Fruit fly (Drosophila melanogaster) whole organism, prepupa: ENCODE data around the gene CG13403.

Experiments used
- Blimp-1 ChIP-seq: fragments of 200-800 bp; sonication (Bioruptor generic); optimal IDR thresholded peaks from 3 replicates; lab custom pipeline; 2017; ENCODE audit warnings: missing biosample characterization, missing genetic modification characterization, mild to moderate bottlenecking, moderate library complexity, missing genetic modification reagents
- CG10631 ChIP-seq: fragments of 200-800 bp; sonication (Bioruptor generic); optimal IDR thresholded peaks from 2 replicates; lab custom pipeline; 2016; ENCODE audit warnings: missing biosample characterization, missing genetic modification characterization
- CG10669 ChIP-seq: fragments of 200-800 bp; sonication (Bioruptor generic); optimal IDR thresholded peaks from 3 replicates; lab custom pipeline; 2018; ENCODE audit warnings: missing biosample characterization, mild to moderate bottlenecking, missing genetic modification characterization, moderate library complexity
- CG11294 ChIP-seq: fragments of 200-800 bp; sonication (Bioruptor generic); IDR thresholded peaks from 2 replicates; pipeline ENCODE4 v1.3.6; 2022; ENCODE audit warnings: missing biosample characterization, missing genetic modification characterization
- CG11902 ChIP-seq: fragments of 200-800 bp; sonication (Bioruptor generic); optimal IDR thresholded peaks from 3 replicates; lab custom pipeline; 2016; ENCODE audit warnings: missing biosample characterization, missing genetic modification characterization
- CG15336 ChIP-seq: fragments of 200-800 bp; sonication (Bioruptor generic); IDR thresholded peaks from 2 replicates; pipeline ENCODE4 v1.3.6; 2022; ENCODE audit warnings: missing biosample characterization, missing genetic modification characterization
- CG1621 ChIP-seq: fragments of 200-800 bp; sonication (Bioruptor generic); optimal IDR thresholded peaks from 3 replicates; lab custom pipeline; 2018; ENCODE audit warnings: missing biosample characterization, mild to moderate bottlenecking, missing genetic modification characterization
- CG16779 ChIP-seq: fragments of 200-800 bp; sonication (Bioruptor generic); optimal IDR thresholded peaks from 3 replicates; lab custom pipeline; 2017; ENCODE audit warnings: missing biosample characterization, mild to moderate bottlenecking, missing genetic modification characterization
- CG32006 ChIP-seq: fragments of 200-800 bp; sonication (Bioruptor generic); optimal IDR thresholded peaks from 3 replicates; lab custom pipeline; 2017; ENCODE audit warnings: missing biosample characterization, mild to moderate bottlenecking, missing genetic modification characterization
- CG34406 ChIP-seq: fragments of 200-800 bp; sonication (Bioruptor generic); optimal IDR thresholded peaks from 3 replicates; lab custom pipeline; 2016; ENCODE audit warnings: missing biosample characterization, missing genetic modification characterization
- CG3919 ChIP-seq: fragments of 200-800 bp; sonication (Bioruptor generic); optimal IDR thresholded peaks from 3 replicates; lab custom pipeline; 2016; ENCODE audit warnings: missing biosample characterization, missing genetic modification characterization
- CG4318 ChIP-seq: fragments of 200-800 bp; sonication (Bioruptor generic); optimal IDR thresholded peaks from 3 replicates; lab custom pipeline; 2017; ENCODE audit warnings: missing biosample characterization, mild to moderate bottlenecking, missing genetic modification characterization
- CG6163 ChIP-seq: fragments of 200-800 bp; sonication (Bioruptor generic); IDR thresholded peaks from 3 replicates; pipeline ENCODE4 v1.3.6; 2022; ENCODE audit warnings: missing biosample characterization, missing genetic modification characterization
- CG6276 ChIP-seq: fragments of 200-800 bp; sonication (Bioruptor generic); optimal IDR thresholded peaks from 2 replicates; lab custom pipeline; 2017; ENCODE audit warnings: missing biosample characterization, mild to moderate bottlenecking, missing genetic modification characterization
- CG6792 ChIP-seq: fragments of 200-800 bp; sonication (Bioruptor generic); optimal IDR thresholded peaks from 3 replicates; lab custom pipeline; 2016; ENCODE audit warnings: missing biosample characterization, missing genetic modification characterization
- CG6808 ChIP-seq: fragments of 200-800 bp; sonication (Bioruptor generic); optimal IDR thresholded peaks from 3 replicates; lab custom pipeline; 2017; ENCODE audit warnings: missing biosample characterization, missing genetic modification characterization, mild to moderate bottlenecking, moderate library complexity, missing genetic modification reagents
- CG7368 ChIP-seq: fragments of 200-800 bp; sonication (Bioruptor generic); optimal IDR thresholded peaks from 3 replicates; lab custom pipeline; 2016; ENCODE audit warnings: missing biosample characterization, missing genetic modification characterization
- CG8119 ChIP-seq: fragments of 200-800 bp; sonication (Bioruptor generic); IDR thresholded peaks from 3 replicates; pipeline ENCODE4 v1.3.6; 2022; ENCODE audit warnings: missing biosample characterization, missing genetic modification characterization
- CG8319 ChIP-seq: fragments of 200-800 bp; sonication (Bioruptor generic); optimal IDR thresholded peaks from 3 replicates; lab custom pipeline; 2016; ENCODE audit warnings: missing biosample characterization, missing genetic modification characterization
- CG8632 ChIP-seq: fragments of 200-800 bp; sonication (Bioruptor generic); optimal IDR thresholded peaks from 3 replicates; lab custom pipeline; 2016; ENCODE audit warnings: missing biosample characterization, missing genetic modification characterization
- CG9139 ChIP-seq: fragments of 200-800 bp; sonication (Bioruptor generic); optimal IDR thresholded peaks from 3 replicates; lab custom pipeline; 2017; ENCODE audit warnings: missing biosample characterization, mild to moderate bottlenecking, missing genetic modification characterization
- Eip75B ChIP-seq: fragments of 200-800 bp; sonication (Bioruptor generic); optimal IDR thresholded peaks from 3 replicates; lab custom pipeline; 2016; ENCODE audit warnings: missing biosample characterization, missing genetic modification characterization
- Eip78C ChIP-seq: fragments of 200-800 bp; sonication (Bioruptor generic); peaks from one replicate; lab custom pipeline; 2016; ENCODE audit warnings: missing biosample characterization, missing genetic modification characterization
- Eip93F ChIP-seq: fragments of 200-800 bp; sonication (Bioruptor generic); optimal IDR thresholded peaks from 2 replicates; lab custom pipeline; 2016; ENCODE audit warnings: missing biosample characterization, mild to moderate bottlenecking, missing genetic modification characterization
- Ets21C ChIP-seq: fragments of 200-800 bp; sonication (Bioruptor generic); optimal IDR thresholded peaks from 3 replicates; lab custom pipeline; 2016; ENCODE audit warnings: missing biosample characterization, missing genetic modification characterization
- Hr38 ChIP-seq: sonication (Bioruptor generic); optimal IDR thresholded peaks from 2 replicates; lab custom pipeline; 2016; ENCODE audit warnings: missing biosample characterization, missing genetic modification characterization
- Hr39 ChIP-seq: fragments of 200-800 bp; sonication (Bioruptor generic); optimal IDR thresholded peaks from 2 replicates; lab custom pipeline; 2016; ENCODE audit warnings: missing biosample characterization, missing genetic modification characterization
- Hr4 ChIP-seq: fragments of 200-800 bp; sonication (Bioruptor generic); optimal IDR thresholded peaks from 3 replicates; lab custom pipeline; 2016; ENCODE audit warnings: missing biosample characterization, missing genetic modification characterization
- Lpt ChIP-seq: fragments of 200-800 bp; sonication (Bioruptor generic); optimal IDR thresholded peaks from 3 replicates; lab custom pipeline; 2016; ENCODE audit warnings: missing biosample characterization, missing genetic modification characterization
- Met ChIP-seq: fragments of 200-800 bp; sonication (Bioruptor generic); optimal IDR thresholded peaks from 3 replicates; lab custom pipeline; 2016; ENCODE audit warnings: missing biosample characterization, missing genetic modification characterization
- OdsH ChIP-seq: fragments of 200-800 bp; sonication (Bioruptor generic); optimal IDR thresholded peaks from 3 replicates; lab custom pipeline; 2016; ENCODE audit warnings: missing biosample characterization, missing genetic modification characterization
- Smox ChIP-seq: fragments of 200-800 bp; sonication (Bioruptor generic); optimal IDR thresholded peaks from 3 replicates; lab custom pipeline; 2016; ENCODE audit warnings: missing biosample characterization, missing genetic modification characterization
- Sox14 ChIP-seq: fragments of 200-800 bp; sonication (Bioruptor generic); optimal IDR thresholded peaks from 3 replicates; lab custom pipeline; 2016; ENCODE audit warnings: missing biosample characterization, missing genetic modification characterization
- acj6 ChIP-seq: fragments of 200-800 bp; sonication (Bioruptor generic); optimal IDR thresholded peaks from 3 replicates; lab custom pipeline; 2016; ENCODE audit warnings: missing biosample characterization, missing genetic modification characterization
- cyc ChIP-seq: fragments of 200-800 bp; sonication (Bioruptor generic); optimal IDR thresholded peaks from 3 replicates; lab custom pipeline; 2016; ENCODE audit warnings: missing biosample characterization, missing genetic modification characterization
- dsx ChIP-seq: fragments of 200-800 bp; optimal IDR thresholded peaks from 3 replicates; lab custom pipeline; 2019; ENCODE audit warnings: missing biosample characterization, mild to moderate bottlenecking, missing genetic modification characterization, moderate library complexity; ENCODE audit not compliant: poor library complexity, severe bottlenecking
- eg ChIP-seq: fragments of 200-800 bp; sonication (Bioruptor generic); IDR thresholded peaks from 3 replicates; pipeline ENCODE4 v1.3.6; 2022; ENCODE audit warnings: missing biosample characterization, missing genetic modification characterization
- esn ChIP-seq: fragments of 200-800 bp; sonication (Bioruptor generic); optimal IDR thresholded peaks from 2 replicates; lab custom pipeline; 2016; ENCODE audit warnings: missing biosample characterization, mild to moderate bottlenecking, missing genetic modification characterization, moderate library complexity
- fd59A ChIP-seq: fragments of 200-800 bp; sonication (Bioruptor generic); optimal IDR thresholded peaks from 2 replicates; lab custom pipeline; 2017; ENCODE audit warnings: missing biosample characterization, mild to moderate bottlenecking, missing genetic modification characterization, missing genetic modification reagents
- fkh ChIP-seq: fragments of 200-800 bp; sonication (Bioruptor generic); optimal IDR thresholded peaks from 3 replicates; lab custom pipeline; 2017; ENCODE audit warnings: missing biosample characterization, mild to moderate bottlenecking, missing genetic modification characterization, moderate library complexity
- lz ChIP-seq: fragments of 200-800 bp; sonication (Bioruptor generic); optimal IDR thresholded peaks from 3 replicates; lab custom pipeline; 2016; ENCODE audit warnings: missing biosample characterization, missing genetic modification characterization
- spab ChIP-seq: fragments of 200-800 bp; sonication (Bioruptor generic); optimal IDR thresholded peaks from 2 replicates; lab custom pipeline; 2017; ENCODE audit warnings: missing biosample characterization, mild to moderate bottlenecking, missing genetic modification characterization, missing genetic modification reagents
- ss ChIP-seq, 2 experiments: fragments of 200-800 bp; sonication (Bioruptor generic); optimal IDR thresholded peaks; 2 replicates in 1 of 2; 3 replicates in 1 of 2; lab custom pipeline; 2017 to 2018; ENCODE audit warnings: mild to moderate bottlenecking in 2 of 2, missing biosample characterization in 2 of 2, missing genetic modification characterization in 2 of 2, moderate library complexity in 1 of 2
- svp ChIP-seq: fragments of 200-800 bp; sonication (Bioruptor generic); peaks from one replicate; lab custom pipeline; 2016; ENCODE audit warnings: missing biosample characterization, missing genetic modification characterization
- topi ChIP-seq: fragments of 200-800 bp; sonication (Bioruptor generic); optimal IDR thresholded peaks from 3 replicates; lab custom pipeline; 2016; ENCODE audit warnings: missing biosample characterization, missing genetic modification characterization
- vri ChIP-seq: fragments of 200-800 bp; sonication (Bioruptor generic); optimal IDR thresholded peaks from 3 replicates; lab custom pipeline; 2016; ENCODE audit warnings: missing biosample characterization, mild to moderate bottlenecking, missing genetic modification characterization

Gene CG13403

dm6 chrX:14221995-14222394 lies 30.2 kb upstream of the CG13403 start:
- TF ChIP-seq CG8319 (GFP tag; lab: Kevin White, UChicago) (no peak), lz (no peak), cyc (GFP tag; lab: Kevin White, UChicago) (no peak), CG6163 (GFP tag; lab: Robert Waterston, UW) (no peak), CG1621 (tag; lab: Kevin White, UChicago) (no peak), dsx (GFP tag; lab: Kevin White, UChicago) (no peak), CG9139 (GFP tag; lab: Kevin White, UChicago) (no peak), CG15336 (GFP tag; lab: Robert Waterston, UW) (no peak), Hr39 (no peak), CG7368 (GFP tag; lab: Kevin White, UChicago) (no peak), Eip75B (GFP tag; lab: Kevin White, UChicago) (no peak), fkh (GFP tag; lab: Kevin White, UChicago) (no peak), CG11902 (GFP tag; lab: Kevin White, UChicago) (no peak), CG11294 (no peak), topi (GFP tag; lab: Kevin White, UChicago) (no peak)

- TF ChIP-seq Eip78C (GFP tag; lab: Kevin White, UChicago) (peak; percentile 49), CG10669 (GFP tag; lab: Kevin White, UChicago) (no peak)
These were observed 29.4 kb upstream of the CG13403 start for dm6 chrX:14221182-14221581.

dm6 chrX:14218045-14218483 lies 26.2 kb upstream of the CG13403 start:
- TF ChIP-seq Blimp-1 (GFP tag; lab: Kevin White, UChicago): peak; percentile 90
- TF ChIP-seq lz: peak; percentile 97
- peak; percentile 95 for TF ChIP-seq CG32006 (GFP tag; lab: Kevin White, UChicago)
- peak; percentile 98 for TF ChIP-seq CG6163 (GFP tag; lab: Robert Waterston, UW)
- TF ChIP-seq ss (GFP tag; optimal IDR thresholded peaks at IDR 0.05; lab: Kevin White, UChicago): peak; percentile 97 to 98
- TF ChIP-seq cyc (GFP tag; lab: Kevin White, UChicago): peak; percentile 97
- peak; percentile 97 for TF ChIP-seq OdsH (GFP tag; lab: Kevin White, UChicago)
- TF ChIP-seq CG8632 (GFP tag; lab: Kevin White, UChicago): peak; percentile 98
- TF ChIP-seq CG16779: peak; percentile 90
- TF ChIP-seq vri (GFP tag; lab: Kevin White, UChicago): peak; percentile 93
- peak; percentile 97 for TF ChIP-seq CG6792 (GFP tag; lab: Kevin White, UChicago)
- peak; percentile 96 for TF ChIP-seq Lpt (GFP tag; lab: Kevin White, UChicago)
- peak; percentile 90 for TF ChIP-seq CG6276 (GFP tag; lab: Kevin White, UChicago)
- peak; percentile 95 for TF ChIP-seq Sox14
- TF ChIP-seq Eip78C (GFP tag; lab: Kevin White, UChicago): peak; percentile 99
- TF ChIP-seq Hr38 (GFP tag; lab: Kevin White, UChicago): no peak
- peak; percentile 97 for TF ChIP-seq CG6808
- TF ChIP-seq CG15336 (GFP tag; lab: Robert Waterston, UW): peak; percentile 98
- peak; percentile 97 for TF ChIP-seq CG10631 (GFP tag; lab: Kevin White, UChicago)
- TF ChIP-seq Hr39: peak; percentile 92
- peak; percentile 91 for TF ChIP-seq CG11902 (GFP tag; lab: Kevin White, UChicago)
- TF ChIP-seq CG7368 (GFP tag; lab: Kevin White, UChicago): peak; percentile 96
- peak; percentile 98 for TF ChIP-seq Met (GFP tag; lab: Kevin White, UChicago)
- TF ChIP-seq Eip93F: peak; percentile 87
- TF ChIP-seq svp (GFP tag; lab: Kevin White, UChicago): peak; percentile 96
- TF ChIP-seq esn: peak; percentile 98
- peak; percentile 98 for TF ChIP-seq CG8119 (GFP tag; lab: Robert Waterston, UW)
- peak; percentile 97 for TF ChIP-seq dsx (GFP tag; lab: Kevin White, UChicago)
- TF ChIP-seq fd59A (GFP tag; lab: Kevin White, UChicago): peak; percentile 93
- peak; percentile 94 for TF ChIP-seq Hr4 (GFP tag; lab: Kevin White, UChicago)
- peak; percentile 95 for TF ChIP-seq CG8319 (GFP tag; lab: Kevin White, UChicago)
- peak; percentile 96 for TF ChIP-seq CG10669 (GFP tag; lab: Kevin White, UChicago)
- peak; percentile 94 for TF ChIP-seq CG1621 (tag; lab: Kevin White, UChicago)
- TF ChIP-seq CG4318 (GFP tag; lab: Kevin White, UChicago): peak; percentile 89
- peak; percentile 97 for TF ChIP-seq acj6
- TF ChIP-seq Ets21C (GFP tag; lab: Kevin White, UChicago): peak; percentile 92
- TF ChIP-seq eg (GFP tag; lab: Robert Waterston, UW): peak; percentile 97
- peak; percentile 96 for TF ChIP-seq spab (GFP tag; lab: Kevin White, UChicago)
- peak; percentile 97 for TF ChIP-seq CG34406 (GFP tag; lab: Kevin White, UChicago)
- TF ChIP-seq Smox (GFP tag; lab: Kevin White, UChicago): peak; percentile 97
- TF ChIP-seq CG3919: peak; percentile 97
